Worm (Caenorhabditis elegans) whole organism, L4/young adult: Measurements from ENCODE around the gene C01B9.4.

Experiments
- W03F9.2 ChIP-seq: fragments of 150-350 bp; optimal IDR thresholded peaks from 2 replicates; lab custom pipeline; 2014; ENCODE audit warnings: missing biosample characterization, missing genetic modification characterization
- dao-5 ChIP-seq: sonication (generic microtip); optimal IDR thresholded peaks from 2 replicates; lab custom pipeline; 2016; ENCODE audit warnings: missing genotype, missing genetic modification characterization, moderate library complexity, missing compliant biosample characterization
- him-1 ChIP-seq: sonication (generic microtip); optimal IDR thresholded peaks from 2 replicates; lab custom pipeline; 2016; ENCODE audit warnings: missing genotype, missing genetic modification reagents, missing genetic modification characterization, missing compliant biosample characterization

C01B9.4 gene

ce11 chrII:13736089-13736488 lies 47.7 kb downstream of the C01B9.4 start, which contains the start of gene R06B9.5:
R06B9.5 (plus strand) TSS chrII:13736320.
- no peak for TF ChIP-seq W03F9.2 (tag; lab: Kevin White, UChicago)
- no peak for TF ChIP-seq dao-5 (tag; lab: Kevin White, UChicago)
- no peak for TF ChIP-seq him-1 (tag; lab: Kevin White, UChicago)

- no peak for TF ChIP-seq W03F9.2 (tag; lab: Kevin White, UChicago)
- no peak for TF ChIP-seq him-1 (tag; lab: Kevin White, UChicago)
- no peak for TF ChIP-seq dao-5 (tag; lab: Kevin White, UChicago)
Measured at ce11 chrII:13732577-13732976, 51.2 kb downstream of the C01B9.4 start.

DNA sequence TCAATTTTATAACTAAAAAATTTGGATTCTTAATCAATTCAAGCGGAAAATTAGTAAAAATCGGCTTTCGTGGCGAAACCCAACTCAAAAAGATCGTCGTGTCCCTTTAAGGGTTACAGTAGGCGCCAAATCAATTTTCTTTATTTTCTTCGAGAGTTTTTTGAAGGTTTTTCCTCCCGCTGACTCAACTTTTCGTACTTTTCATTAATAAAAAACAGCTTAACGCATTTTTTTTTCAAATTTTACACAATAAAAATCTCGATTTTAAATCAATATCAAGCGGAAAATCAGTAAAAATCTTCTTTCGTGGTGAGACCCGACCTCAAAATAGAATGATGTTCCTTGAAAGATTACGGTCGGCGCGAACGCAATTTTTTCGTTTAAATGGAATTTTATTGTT lies 51.6 kb downstream of the C01B9.4 start:
- TF ChIP-seq W03F9.2 (tag; lab: Kevin White, UChicago): peak; percentile 13
- no peak for TF ChIP-seq dao-5 (tag; lab: Kevin White, UChicago)

ce11 chrII:13729416-13729815 lies 54.4 kb downstream of the C01B9.4 start, which contains the start of gene Y54G9A.9:
Y54G9A.9 (plus strand) TSS chrII:13729716.
- no peak for TF ChIP-seq him-1 (tag; lab: Kevin White, UChicago)
- no peak for TF ChIP-seq W03F9.2 (tag; lab: Kevin White, UChicago)
- no peak for TF ChIP-seq dao-5 (tag; lab: Kevin White, UChicago)

ce11 chrII:13725793-13726192 lies 58.0 kb downstream of the C01B9.4 start, which contains the start of the genes Y54G9A.7 and bub-3:
Y54G9A.7 (minus strand) TSS chrII:13725799.
bub-3 (plus strand) TSS chrII:13726062.
- TF ChIP-seq W03F9.2 (tag; lab: Kevin White, UChicago) (no peak), dao-5 (tag; lab: Kevin White, UChicago) (no peak), him-1 (tag; lab: Kevin White, UChicago) (no peak)

DNA sequence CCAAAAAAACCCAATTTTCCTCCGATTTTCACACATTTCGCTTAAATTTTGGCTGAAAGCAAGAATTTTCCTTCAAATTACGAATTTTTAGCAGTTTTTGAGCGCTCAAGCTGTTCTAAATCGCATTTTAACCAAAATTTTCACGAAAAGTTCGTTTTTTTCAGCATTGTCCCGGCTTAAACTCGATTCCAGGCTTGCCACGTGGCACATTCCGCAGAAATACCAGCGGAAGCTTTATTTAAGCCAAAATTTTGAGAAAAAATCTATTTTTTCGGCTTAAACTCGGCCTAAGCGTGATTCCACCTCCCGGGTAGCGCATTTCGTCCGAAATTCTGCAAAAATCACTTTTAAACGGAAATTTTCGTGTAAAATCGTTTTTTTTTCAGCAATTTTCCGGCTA lies 60.0 kb downstream of the C01B9.4 start:
- TF ChIP-seq him-1 (tag; lab: Kevin White, UChicago): no peak
- no peak for TF ChIP-seq dao-5 (tag; lab: Kevin White, UChicago)
- no peak for TF ChIP-seq W03F9.2 (tag; lab: Kevin White, UChicago)

DNA sequence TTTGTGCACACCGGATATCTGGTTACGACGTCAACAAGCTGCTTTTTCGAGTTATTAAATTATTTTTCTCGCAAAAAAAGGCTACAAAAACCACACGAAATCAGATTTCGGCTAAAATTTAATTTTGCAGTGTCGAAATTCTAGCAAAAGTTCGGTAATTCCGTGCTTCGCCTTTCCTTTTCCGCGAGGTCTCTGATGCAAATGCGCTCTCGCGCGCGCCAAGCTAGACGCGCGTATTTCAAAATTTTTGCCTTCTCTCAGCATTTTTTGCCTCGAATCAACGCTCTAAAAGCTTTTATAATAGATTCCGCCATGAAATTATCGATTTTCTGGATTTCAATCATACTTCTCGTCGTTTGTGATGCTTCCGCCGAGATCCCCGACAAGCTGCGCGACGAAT lies 61.0 kb downstream of the C01B9.4 start, which contains the start of gene Y54G9A.5:
Gene Y54G9A.5, plus strand, starts transcription at position 245 of the 400 bp plus-strand sequence.
- TF ChIP-seq dao-5 (tag; lab: Kevin White, UChicago) (no peak), W03F9.2 (tag; lab: Kevin White, UChicago) (no peak), him-1 (tag; lab: Kevin White, UChicago) (no peak)

DNA sequence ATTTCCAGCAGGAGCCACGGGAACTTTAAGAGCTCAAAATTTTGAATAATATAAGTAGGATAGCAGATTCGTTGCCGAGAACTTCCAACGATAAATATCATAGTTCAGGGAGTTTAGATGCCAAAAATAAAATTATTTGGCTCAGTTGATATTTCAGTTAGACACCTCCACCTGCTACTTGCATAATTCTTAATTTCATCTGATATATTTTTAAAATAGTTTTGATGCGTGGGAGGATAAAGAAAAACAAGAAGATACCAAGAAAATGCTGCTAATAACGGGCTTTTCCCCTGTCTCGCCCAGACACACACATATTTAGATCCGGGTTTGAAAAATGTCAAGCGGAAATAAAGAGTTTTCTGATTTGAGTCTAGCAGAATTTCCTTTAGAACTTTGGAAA lies 62.6 kb downstream of the C01B9.4 start, which contains the start of gene sre-46:
Gene sre-46, minus strand, starts transcription at position 101 of the 400 bp plus-strand sequence.
- TF ChIP-seq W03F9.2 (tag; lab: Kevin White, UChicago) (no peak), dao-5 (tag; lab: Kevin White, UChicago) (no peak), him-1 (tag; lab: Kevin White, UChicago) (no peak)
